Worm (Caenorhabditis elegans): ENCODE results near the gene clec-19.
A peak's percentile ranks its signal among the peaks of the same experiment; 100 is the strongest.

The clec-19 gene

ce11 chrII:1752990-1753389 lies 8.7 kb downstream of the clec-19 start, which contains the start of gene F36H5.9:
TSS of gene F36H5.9 (minus strand) at chrII:1753090.
- TF ChIP-seq flh-1 (GFP tag; optimal IDR thresholded peaks at IDR 0.05): no peak
- no peak for TF ChIP-seq hlh-1 (tag; optimal IDR thresholded peaks at IDR 0.05)
- no peak for TF ChIP-seq pha-4 (tag; optimal IDR thresholded peaks at IDR 0.05)
- TF ChIP-seq mab-5 (tag; optimal IDR thresholded peaks at IDR 0.05): no peak

ce11 chrII:1756072-1756471 lies 11.8 kb downstream of the clec-19 start, which contains the start of gene F36H5.17:
TSS of gene F36H5.17 (minus strand) at chrII:1756172.
- TF ChIP-seq unc-62 (GFP tag; optimal IDR thresholded peaks at IDR 0.05) (no peak), elt-1 (tag; optimal IDR thresholded peaks at IDR 0.05; ENCODE audit: borderline replicate concordance, insufficient read depth) (no peak), flh-1 (GFP tag; optimal IDR thresholded peaks at IDR 0.05) (no peak), ham-2 (GFP tag; optimal IDR thresholded peaks at IDR 0.05) (no peak), ceh-43 (GFP tag; optimal IDR thresholded peaks at IDR 0.05) (no peak), elt-3 (tag; optimal IDR thresholded peaks at IDR 0.05) (no peak), mls-2 (tag; optimal IDR thresholded peaks at IDR 0.05) (no peak), nhr-2 (tag; optimal IDR thresholded peaks at IDR 0.05) (no peak), tbx-8 (GFP tag; optimal IDR thresholded peaks at IDR 0.05) (no peak)

- peak; percentile 44 for TF ChIP-seq elt-1 (tag; optimal IDR thresholded peaks at IDR 0.05; ENCODE audit: borderline replicate concordance, insufficient read depth)
- TF ChIP-seq elt-3 (tag; optimal IDR thresholded peaks at IDR 0.05): no peak
Measured at ce11 chrII:1756582-1756981, 12.3 kb downstream of the clec-19 start, which contains the start of gene fbxb-53. TSS of gene fbxb-53 (plus strand) at chrII:1756882.

ce11 chrII:1757033-1757432 lies 12.8 kb downstream of the clec-19 start, which contains the start of gene F36H5.10:
TSS of gene F36H5.10 (plus strand) at chrII:1757333.
- TF ChIP-seq ham-2 (GFP tag; optimal IDR thresholded peaks at IDR 0.05) (no peak), zip-8 (tag; optimal IDR thresholded peaks at IDR 0.05) (peak; percentile 19), nhr-237 (tag; optimal IDR thresholded peaks at IDR 0.05) (no peak)

DNA sequence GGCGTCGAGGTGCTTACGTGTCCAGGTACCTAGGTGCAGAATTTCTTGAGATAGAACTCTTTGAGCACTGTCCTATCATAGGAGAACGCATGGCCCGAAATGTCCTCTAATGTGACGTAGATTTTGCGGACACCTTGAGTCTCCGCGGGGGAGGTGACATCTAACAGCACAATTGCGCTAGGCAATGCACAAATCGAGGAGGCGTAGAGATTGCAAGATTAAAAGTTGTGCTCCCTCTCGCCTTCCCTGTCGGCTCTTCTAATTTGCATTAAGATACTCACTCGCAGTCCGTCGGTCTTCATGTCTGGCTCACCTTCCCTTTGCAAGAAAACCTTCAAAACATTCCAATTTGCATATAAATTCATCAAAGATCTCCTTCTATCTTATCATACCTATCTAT lies 15.3 kb downstream of the clec-19 start, which contains the start of gene F36H5.18:
Gene F36H5.18 (plus strand): TSS at position 301 of the 400 bp plus-strand sequence.
- no peak for TF ChIP-seq unc-39 (tag; optimal IDR thresholded peaks at IDR 0.05)
- TF ChIP-seq ceh-83 (GFP tag; optimal IDR thresholded peaks at IDR 0.05): no peak
- no peak for TF ChIP-seq mab-5 (tag; optimal IDR thresholded peaks at IDR 0.05)
- TF ChIP-seq sptf-1 (tag; optimal IDR thresholded peaks at IDR 0.05): no peak
- TF ChIP-seq lsy-2 (tag; optimal IDR thresholded peaks at IDR 0.05): no peak
- no peak for TF ChIP-seq lin-32 (GFP tag; optimal IDR thresholded peaks at IDR 0.05)
- no peak for TF ChIP-seq flh-1 (GFP tag; optimal IDR thresholded peaks at IDR 0.05)
- TF ChIP-seq hlh-1 (tag; optimal IDR thresholded peaks at IDR 0.05): no peak

DNA sequence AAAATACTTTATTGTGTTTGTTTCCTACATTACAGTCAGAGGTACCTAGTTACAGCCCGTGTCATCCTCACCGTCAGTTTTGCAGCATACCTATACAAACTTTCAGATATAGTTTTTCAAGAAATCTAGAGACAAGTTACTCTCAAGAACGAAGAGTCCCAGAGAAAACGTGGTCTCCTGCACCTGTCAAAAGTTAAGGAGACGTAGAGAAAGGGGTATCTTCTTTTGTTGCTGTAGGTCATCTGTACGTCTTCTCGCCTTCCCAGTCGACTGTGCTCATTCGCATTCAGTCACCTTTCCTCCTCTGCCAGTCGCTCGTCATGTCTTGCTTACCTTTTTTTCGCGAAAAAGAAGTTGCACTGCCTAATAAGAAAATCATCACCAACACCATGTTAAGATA lies 17.3 kb downstream of the clec-19 start, which contains the start of gene F36H5.4:
Gene F36H5.4 (plus strand): TSS at position 301 of the 400 bp plus-strand sequence.
- TF ChIP-seq ceh-43 (GFP tag; optimal IDR thresholded peaks at IDR 0.05): no peak
- TF ChIP-seq drap-1 (GFP tag; optimal IDR thresholded peaks at IDR 0.05): no peak
- no peak for TF ChIP-seq mab-5 (tag; optimal IDR thresholded peaks at IDR 0.05)
- no peak for TF ChIP-seq ztf-11 (tag; optimal IDR thresholded peaks at IDR 0.05)
- TF ChIP-seq mls-2 (tag; optimal IDR thresholded peaks at IDR 0.05): no peak
- no peak for TF ChIP-seq ceh-83 (GFP tag; optimal IDR thresholded peaks at IDR 0.05)

DNA sequence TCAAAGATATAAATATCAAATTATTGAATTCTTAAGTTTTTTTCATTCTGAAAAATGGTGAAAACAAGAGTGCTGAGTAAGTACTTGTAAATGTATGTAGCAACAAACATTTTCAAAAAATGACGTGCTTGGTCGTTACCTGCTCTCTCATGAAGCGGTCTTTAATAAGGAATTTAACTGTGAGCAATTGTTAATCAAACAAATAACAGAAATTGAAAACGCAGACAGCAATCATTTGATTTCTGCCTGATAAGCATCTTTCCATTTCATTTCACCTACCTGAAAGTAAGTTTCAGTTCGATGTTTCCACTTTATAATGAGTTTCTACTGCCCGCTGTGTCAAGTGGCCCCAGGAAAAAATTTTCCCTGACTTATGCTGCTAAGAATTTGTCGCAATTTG lies 18.8 kb downstream of the clec-19 start, which contains the start of gene math-28:
Gene math-28 (plus strand): TSS at position 301 of the 400 bp plus-strand sequence.
- no peak for TF ChIP-seq blmp-1 (tag; optimal IDR thresholded peaks at IDR 0.05)

DNA sequence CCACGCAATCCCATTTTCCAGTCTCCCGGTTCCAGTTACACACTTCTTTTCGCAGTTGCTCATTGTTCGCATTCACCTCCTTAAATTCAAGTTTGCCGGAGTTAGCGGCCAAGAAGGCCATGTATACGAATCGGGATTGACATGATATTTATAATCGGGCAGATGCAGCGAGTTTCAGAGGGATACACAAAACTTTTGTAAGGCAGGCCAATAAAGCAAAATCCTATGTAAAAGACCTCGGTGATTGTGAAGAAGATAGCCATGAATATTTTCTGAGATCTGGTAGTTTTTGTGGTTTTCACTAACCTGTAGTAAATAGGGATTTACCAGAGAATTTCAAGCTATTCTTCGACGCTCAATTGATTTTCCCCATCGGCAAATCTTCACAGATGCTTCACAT lies 22.4 kb downstream of the clec-19 start:
- no peak for TF ChIP-seq nhr-76 (tag; optimal IDR thresholded peaks at IDR 0.05)
- no peak for TF ChIP-seq lin-13 (tag; optimal IDR thresholded peaks at IDR 0.05)
- no peak for TF ChIP-seq ham-2 (GFP tag; optimal IDR thresholded peaks at IDR 0.05)
- TF ChIP-seq ceh-43 (GFP tag; optimal IDR thresholded peaks at IDR 0.05): no peak
- TF ChIP-seq mab-5 (tag; optimal IDR thresholded peaks at IDR 0.05): no peak
- no peak for TF ChIP-seq bed-3 (GFP tag; optimal IDR thresholded peaks at IDR 0.05)

Data from whole organism, mixed stage, embryonic.